Worm (Caenorhabditis elegans) whole organism, L2 larva: Measurements from ENCODE around the gene mrp-5.

Experiments
- C34F6.9 ChIP-seq: fragments of 150-350 bp; optimal IDR thresholded peaks from 2 replicates; lab custom pipeline; 2014; ENCODE audit warnings: missing biosample characterization, missing genetic modification characterization
- F13H6.1 ChIP-seq: sonication (generic microtip); optimal IDR thresholded peaks from 2 replicates; lab custom pipeline; 2016; ENCODE audit warnings: missing genetic modification characterization, missing compliant biosample characterization
- R02D3.7 ChIP-seq: fragments of 150-350 bp; optimal IDR thresholded peaks from 2 replicates; lab custom pipeline; 2014; ENCODE audit warnings: missing biosample characterization, missing genetic modification characterization
- Y55F3AM.14 ChIP-seq: fragments of 200-800 bp; sonication (Bioruptor generic); optimal IDR thresholded peaks from 2 replicates; lab custom pipeline; 2018; ENCODE audit warnings: mild to moderate bottlenecking, missing genetic modification characterization, missing compliant biosample characterization
- ZK546.5 ChIP-seq: sonication (generic microtip); optimal IDR thresholded peaks from 2 replicates; lab custom pipeline; 2017; ENCODE audit warnings: missing biosample characterization, missing genetic modification characterization
- aly-2 ChIP-seq: fragments of 150-350 bp; optimal IDR thresholded peaks from 2 replicates; lab custom pipeline; 2014; ENCODE audit warnings: missing biosample characterization, missing genetic modification characterization
- blmp-1 ChIP-seq: sonication (generic microtip); optimal IDR thresholded peaks from 2 replicates; lab custom pipeline; 2017; ENCODE audit warnings: missing genetic modification characterization, mild to moderate bottlenecking, missing compliant biosample characterization, antibody characterized with exemption, moderate library complexity; ENCODE audit not compliant: insufficient read depth
- ceh-16 ChIP-seq: fragments of 150-350 bp; optimal IDR thresholded peaks from 2 replicates; lab custom pipeline; 2014; ENCODE audit warnings: missing biosample characterization, missing genetic modification characterization
- ceh-82 ChIP-seq: fragments of 150-350 bp; optimal IDR thresholded peaks from 2 replicates; lab custom pipeline; 2014; ENCODE audit warnings: missing biosample characterization, missing genetic modification characterization
- crh-2 ChIP-seq: sonication (generic microtip); optimal IDR thresholded peaks from 2 replicates; lab custom pipeline; 2017; ENCODE audit warnings: missing biosample characterization, missing genetic modification characterization
- elt-1 ChIP-seq: fragments of 150-350 bp; optimal IDR thresholded peaks from 2 replicates; lab custom pipeline; 2014; ENCODE audit warnings: missing biosample characterization, missing genetic modification characterization
- elt-3 ChIP-seq: sonication (generic microtip); optimal IDR thresholded peaks from 2 replicates; lab custom pipeline; 2017; ENCODE audit warnings: missing biosample characterization, missing genetic modification characterization
- fos-1 ChIP-seq: fragments of 150-350 bp; optimal IDR thresholded peaks from 2 replicates; lab custom pipeline; 2014; ENCODE audit warnings: missing biosample characterization, missing genetic modification characterization
- lin-11 ChIP-seq: fragments of 150-350 bp; sonication (generic microtip); optimal IDR thresholded peaks from 2 replicates; lab custom pipeline; 2014; ENCODE audit warnings: missing biosample characterization, missing genetic modification characterization, inconsistent platforms, mixed read lengths
- lin-13 ChIP-seq: fragments of 150-350 bp; optimal IDR thresholded peaks from 2 replicates; lab custom pipeline; 2014; ENCODE audit warnings: missing biosample characterization, missing genetic modification reagents, missing genetic modification characterization
- lsy-2 ChIP-seq, 2 experiments: fragments of 150-350 bp in 1 of 2; sonication (generic microtip) in 1 of 2; optimal IDR thresholded peaks; 2 replicates each; lab custom pipeline; 2014 to 2017; ENCODE audit warnings: missing biosample characterization in 2 of 2, missing genetic modification characterization in 2 of 2
- mab-5 ChIP-seq: fragments of 150-350 bp; optimal IDR thresholded peaks from 2 replicates; lab custom pipeline; 2014; ENCODE audit warnings: missing biosample characterization, missing genetic modification characterization
- nhr-11 ChIP-seq: fragments of 150-350 bp; optimal IDR thresholded peaks from 2 replicates; lab custom pipeline; 2014; ENCODE audit warnings: missing biosample characterization, missing genetic modification characterization
- nhr-12 ChIP-seq: fragments of 150-350 bp; optimal IDR thresholded peaks from 2 replicates; lab custom pipeline; 2014; ENCODE audit warnings: missing biosample characterization, missing genetic modification characterization
- nhr-129 ChIP-seq: fragments of 150-350 bp; optimal IDR thresholded peaks from 2 replicates; lab custom pipeline; 2014; ENCODE audit warnings: missing biosample characterization, missing genetic modification characterization
- nhr-23 ChIP-seq: fragments of 150-350 bp; optimal IDR thresholded peaks from 2 replicates; lab custom pipeline; 2014; ENCODE audit warnings: missing biosample characterization, missing genetic modification reagents, missing genetic modification characterization
- nhr-237 ChIP-seq: fragments of 150-350 bp; optimal IDR thresholded peaks from 2 replicates; lab custom pipeline; 2014; ENCODE audit warnings: missing biosample characterization, missing genetic modification characterization
- nhr-77 ChIP-seq: fragments of 150-350 bp; optimal IDR thresholded peaks from 2 replicates; lab custom pipeline; 2014; ENCODE audit warnings: missing biosample characterization, missing genetic modification characterization
- peb-1 ChIP-seq: fragments of 150-350 bp; optimal IDR thresholded peaks from 2 replicates; lab custom pipeline; 2014; ENCODE audit warnings: missing biosample characterization, missing genetic modification characterization
- sem-4 ChIP-seq: fragments of 150-350 bp; optimal IDR thresholded peaks from 2 replicates; lab custom pipeline; 2014; ENCODE audit warnings: missing biosample characterization, missing genetic modification reagents, missing genetic modification characterization
- sma-3 ChIP-seq: sonication (generic microtip); optimal IDR thresholded peaks from 2 replicates; lab custom pipeline; 2016; ENCODE audit warnings: missing genetic modification reagents, missing genetic modification characterization, missing compliant biosample characterization
- sma-9 ChIP-seq, 2 experiments: fragments of 150-350 bp in 1 of 2; sonication (generic microtip) in 1 of 2; optimal IDR thresholded peaks; 2 replicates each; lab custom pipeline; 2014 to 2016; ENCODE audit warnings: missing genetic modification characterization in 2 of 2, mild to moderate bottlenecking in 1 of 2, missing biosample characterization in 1 of 2, missing compliant biosample characterization in 1 of 2, missing genetic modification reagents in 1 of 2, moderate library complexity in 1 of 2
- snpc-4 ChIP-seq: fragments of 150-350 bp; optimal IDR thresholded peaks from 2 replicates; lab custom pipeline; 2014; ENCODE audit warnings: missing biosample characterization, missing genetic modification characterization
- unc-39 ChIP-seq: fragments of 150-350 bp; optimal IDR thresholded peaks from 2 replicates; lab custom pipeline; 2014; ENCODE audit warnings: missing biosample characterization, missing genetic modification characterization
- unc-62 ChIP-seq: fragments of 150-350 bp; optimal IDR thresholded peaks from 2 replicates; lab custom pipeline; 2014; ENCODE audit warnings: missing biosample characterization, missing genetic modification reagents, missing genetic modification characterization
- zag-1 ChIP-seq: fragments of 150-350 bp; optimal IDR thresholded peaks from 2 replicates; lab custom pipeline; 2014; ENCODE audit warnings: missing biosample characterization, missing genetic modification characterization
- ztf-11 ChIP-seq: sonication (generic microtip); optimal IDR thresholded peaks from 2 replicates; lab custom pipeline; 2017; ENCODE audit warnings: missing biosample characterization, missing genetic modification characterization
- ztf-4 ChIP-seq: fragments of 150-350 bp; optimal IDR thresholded peaks from 2 replicates; lab custom pipeline; 2014; ENCODE audit warnings: missing biosample characterization, missing genetic modification characterization

The mrp-5 gene

DNA sequence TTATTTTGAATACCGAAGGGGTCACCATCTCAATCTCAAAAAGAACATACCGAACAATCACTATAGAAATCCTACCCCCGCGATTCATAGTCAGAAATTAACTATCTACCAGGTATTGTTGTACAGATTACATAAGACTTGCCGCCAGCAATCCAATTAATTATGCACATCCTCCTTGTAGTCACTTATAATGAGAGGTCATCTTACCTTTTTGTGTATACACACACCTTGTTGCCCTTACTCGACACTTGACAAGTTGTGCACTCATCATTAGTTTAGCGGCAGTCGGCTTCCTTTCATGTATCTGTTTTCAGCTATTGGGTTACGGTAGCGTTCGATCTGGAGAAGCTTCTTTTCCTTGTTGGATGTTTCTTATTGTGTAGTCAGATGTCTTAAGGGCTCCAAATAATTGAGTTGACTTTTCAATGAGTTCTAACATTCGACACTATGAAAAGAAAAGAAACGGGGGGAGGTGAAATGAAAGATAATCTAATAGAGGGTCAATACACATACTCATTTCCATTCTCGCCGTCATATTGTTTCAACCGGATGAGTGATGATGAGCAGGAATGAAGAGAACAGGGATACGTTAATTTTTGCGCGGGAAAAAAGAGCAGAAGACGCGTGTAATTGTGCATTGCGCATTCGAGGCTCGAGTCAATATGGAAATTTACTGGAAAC, 13.4 kb upstream of the mrp-5 start:
- TF ChIP-seq ceh-16 (no peak), lsy-2 (tag; optimal IDR thresholded peaks at IDR 0.05; lab: Kevin White, UChicago) (no peak), snpc-4 (tag; lab: Kevin White, UChicago) (no peak), blmp-1 (tag; lab: Kevin White, UChicago) (no peak), nhr-12 (tag; lab: Kevin White, UChicago) (no peak), ztf-4 (tag; lab: Kevin White, UChicago) (no peak), F13H6.1 (tag; lab: Kevin White, UChicago) (no peak), crh-2 (no peak), ceh-82 (tag; lab: Kevin White, UChicago) (no peak), elt-1 (no peak)

DNA sequence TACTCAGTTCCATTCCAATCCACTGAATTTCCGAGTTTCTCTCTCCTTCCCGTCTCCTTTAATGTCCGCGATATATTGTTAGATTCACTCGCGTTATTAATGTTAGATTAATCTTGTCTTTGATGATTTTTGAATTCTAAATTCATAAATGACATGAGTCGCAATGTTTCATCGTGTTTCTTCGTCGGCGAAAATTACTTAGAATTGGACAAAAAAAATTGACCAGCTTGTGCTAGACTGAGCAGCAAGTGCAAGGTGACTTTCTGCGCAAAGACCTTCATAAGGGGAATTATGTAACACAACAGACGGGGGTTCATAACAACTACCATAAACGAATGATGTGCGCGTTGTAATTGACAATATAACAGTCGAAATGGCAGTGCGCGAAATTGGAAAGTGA, 12.3 kb upstream of the mrp-5 start:
- TF ChIP-seq nhr-77 (no peak), nhr-237 (no peak), R02D3.7 (tag; lab: Kevin White, UChicago) (no peak), Y55F3AM.14 (GFP tag; lab: Kevin White, UChicago) (no peak), blmp-1 (tag; lab: Kevin White, UChicago) (no peak), lin-13 (no peak), C34F6.9 (tag; lab: Kevin White, UChicago) (no peak), peb-1 (tag; lab: Kevin White, UChicago) (no peak), lsy-2 (tag; optimal IDR thresholded peaks at IDR 0.05; lab: Kevin White, UChicago) (no peak), ztf-11 (tag; lab: Kevin White, UChicago) (no peak), nhr-12 (tag; lab: Kevin White, UChicago) (no peak), zag-1 (tag; lab: Kevin White, UChicago) (no peak), unc-62 (GFP tag; lab: Kevin White, UChicago) (no peak), F13H6.1 (tag; lab: Kevin White, UChicago) (no peak), sem-4 (tag; lab: Kevin White, UChicago) (no peak), sma-3 (GFP tag; lab: Kevin White, UChicago) (no peak), nhr-11 (tag; lab: Kevin White, UChicago) (no peak), unc-39 (tag; lab: Kevin White, UChicago) (no peak), lin-11 (tag; lab: Kevin White, UChicago) (no peak), ztf-4 (tag; lab: Kevin White, UChicago) (no peak)
- TF ChIP-seq, all 48 proteins: peak for 0

DNA sequence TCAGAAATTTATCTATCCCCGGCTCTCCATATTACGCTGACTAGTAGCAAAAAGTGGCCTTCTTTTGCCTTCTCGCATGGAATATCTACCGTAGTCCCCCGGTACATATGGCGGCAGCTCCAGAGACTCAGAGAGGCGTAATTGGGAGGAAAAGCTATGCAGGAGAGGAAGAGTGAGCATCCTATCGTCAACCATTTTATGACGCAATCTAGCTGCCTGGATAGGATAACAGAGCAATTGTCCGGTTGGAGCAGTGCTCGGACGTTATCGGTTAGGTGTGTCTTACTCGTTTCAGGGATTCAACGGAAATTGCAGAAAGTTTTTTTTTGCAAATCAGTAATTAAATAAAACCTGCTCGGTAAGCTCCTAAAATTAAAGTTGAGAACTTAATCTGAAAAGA, 11.1 kb upstream of the mrp-5 start:
- TF ChIP-seq nhr-12 (tag; lab: Kevin White, UChicago): no peak
- TF ChIP-seq sma-3 (GFP tag; lab: Kevin White, UChicago): no peak
- no peak for TF ChIP-seq Y55F3AM.14 (GFP tag; lab: Kevin White, UChicago)
- no peak for TF ChIP-seq sem-4 (tag; lab: Kevin White, UChicago)
- TF ChIP-seq mab-5 (tag; lab: Kevin White, UChicago): no peak
- no peak for TF ChIP-seq ceh-82 (tag; lab: Kevin White, UChicago)
- no peak for TF ChIP-seq nhr-77
- TF ChIP-seq unc-39 (tag; lab: Kevin White, UChicago): no peak
- TF ChIP-seq fos-1 (tag; lab: Kevin White, UChicago): no peak
- no peak for TF ChIP-seq nhr-237
- no peak for TF ChIP-seq crh-2
- TF ChIP-seq nhr-129 (tag; lab: Kevin White, UChicago): no peak
- no peak for TF ChIP-seq nhr-23
- TF ChIP-seq ZK546.5 (tag; lab: Kevin White, UChicago): no peak
- no peak for TF ChIP-seq elt-1
- no peak for TF ChIP-seq sma-9 (GFP tag; optimal IDR thresholded peaks at IDR 0.05; lab: Kevin White, UChicago)
- TF ChIP-seq sma-9 (tag; optimal IDR thresholded peaks at IDR 0.05; lab: Kevin White, UChicago): no peak
- no peak for TF ChIP-seq peb-1 (tag; lab: Kevin White, UChicago)
- no peak for TF ChIP-seq F13H6.1 (tag; lab: Kevin White, UChicago)
- TF ChIP-seq elt-3: no peak
- TF ChIP-seq aly-2: no peak

DNA sequence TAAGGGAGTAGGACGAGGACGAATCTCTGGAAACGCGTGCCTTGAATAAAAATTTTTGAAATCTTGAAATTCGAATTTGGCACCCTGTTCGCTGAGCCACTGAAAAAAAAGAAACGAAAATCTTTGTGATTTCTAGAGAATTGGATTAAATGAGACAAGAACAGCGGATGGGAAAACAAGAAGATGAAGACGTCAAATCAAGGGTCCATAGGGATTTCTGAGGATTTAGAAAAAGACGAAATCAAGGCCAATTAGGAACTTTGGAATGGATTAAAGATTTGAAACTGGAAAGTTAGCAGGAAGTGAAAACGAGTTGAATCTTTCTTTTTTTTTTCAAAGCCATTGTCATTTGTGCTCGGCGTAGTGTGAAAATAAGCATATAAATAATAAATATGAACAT, 8.4 kb upstream of the mrp-5 start, which contains the start of gene pag-3:
Gene pag-3, minus strand, starts transcription at position 101 of the 400 bp plus-strand sequence.
- no peak for TF ChIP-seq ztf-4 (tag; lab: Kevin White, UChicago)
